Fruit fly (Drosophila melanogaster) whole organism, embryonic: ENCODE measurements around the gene Sec8.
A peak's percentile ranks its signal among the peaks of the same experiment; 100 is the strongest.

Source experiments
- Antp ChIP-seq: fragments of 200-800 bp; sonication (Bioruptor generic); optimal IDR thresholded peaks from 3 replicates; lab custom pipeline; 2016; ENCODE audit warnings: missing biosample characterization, missing genetic modification characterization
- Blimp-1 ChIP-seq: fragments of 200-800 bp; sonication (Bioruptor generic); optimal IDR thresholded peaks from 3 replicates; lab custom pipeline; 2018; ENCODE audit warnings: missing biosample characterization, missing genetic modification characterization, mild to moderate bottlenecking, moderate library complexity, missing genetic modification reagents
- CG10267 ChIP-seq: fragments of 200-800 bp; sonication (Bioruptor generic); optimal IDR thresholded peaks from 2 replicates; lab custom pipeline; 2018; ENCODE audit warnings: missing biosample characterization, mild to moderate bottlenecking, missing genetic modification characterization, moderate library complexity
- CG11695 ChIP-seq: fragments of 200-800 bp; sonication (Bioruptor generic); IDR thresholded peaks from 3 replicates; pipeline ENCODE4 v1.3.6; 2022; ENCODE audit warnings: missing biosample characterization, missing genetic modification characterization
- CG11696 ChIP-seq: fragments of 200-800 bp; sonication (Bioruptor generic); IDR thresholded peaks from 2 replicates; pipeline ENCODE4 v1.3.6; 2022; ENCODE audit warnings: missing biosample characterization, missing genetic modification characterization
- CG12659 ChIP-seq: fragments of 200-800 bp; sonication (Bioruptor generic); optimal IDR thresholded peaks from 3 replicates; lab custom pipeline; 2017; ENCODE audit warnings: mild to moderate bottlenecking, missing biosample characterization, missing genetic modification reagents, missing genetic modification characterization
- CG13624 ChIP-seq: fragments of 200-800 bp; sonication (Bioruptor generic); optimal IDR thresholded peaks from 2 replicates; lab custom pipeline; 2016; ENCODE audit warnings: missing biosample characterization, missing genetic modification characterization
- CG17186 ChIP-seq: fragments of 200-800 bp; sonication (Bioruptor generic); optimal IDR thresholded peaks from 3 replicates; lab custom pipeline; 2017; ENCODE audit warnings: missing biosample characterization, missing genetic modification reagents, missing genetic modification characterization
- CG17802 ChIP-seq: fragments of 200-800 bp; sonication (Bioruptor generic); optimal IDR thresholded peaks from 2 replicates; lab custom pipeline; 2018; ENCODE audit warnings: missing biosample characterization, mild to moderate bottlenecking, missing genetic modification characterization, moderate library complexity
- CG2678 ChIP-seq: fragments of 200-800 bp; sonication (Bioruptor generic); optimal IDR thresholded peaks from 3 replicates; lab custom pipeline; 2019; ENCODE audit warnings: missing biosample characterization, mild to moderate bottlenecking, missing genetic modification characterization, moderate library complexity
- CG2712 ChIP-seq: fragments of 200-800 bp; optimal IDR thresholded peaks from 3 replicates; lab custom pipeline; 2019; ENCODE audit warnings: missing biosample characterization, mild to moderate bottlenecking, missing genetic modification characterization, moderate library complexity
- CG30020 ChIP-seq: fragments of 200-800 bp; optimal IDR thresholded peaks from 2 replicates; lab custom pipeline; 2019; ENCODE audit warnings: missing biosample characterization, mild to moderate bottlenecking, missing genetic modification characterization, moderate library complexity
- CG3281 ChIP-seq: fragments of 200-800 bp; sonication (Bioruptor generic); optimal IDR thresholded peaks from 3 replicates; lab custom pipeline; 2017; ENCODE audit warnings: missing biosample characterization, mild to moderate bottlenecking, missing genetic modification characterization
- CG3838 ChIP-seq: fragments of 200-800 bp; sonication (Bioruptor generic); optimal IDR thresholded peaks from 3 replicates; lab custom pipeline; 2016; ENCODE audit warnings: missing biosample characterization, missing genetic modification characterization
- CG3995 ChIP-seq: fragments of 200-800 bp; sonication (Bioruptor generic); optimal IDR thresholded peaks from 3 replicates; lab custom pipeline; 2016; ENCODE audit warnings: missing biosample characterization, missing genetic modification characterization
- CG42726 ChIP-seq: fragments of 200-800 bp; sonication (Bioruptor generic); IDR thresholded peaks from 2 replicates; pipeline ENCODE4 v1.3.6; 2022; ENCODE audit warnings: missing biosample characterization, missing genetic modification characterization; ENCODE audit not compliant: partially characterized antibody
- CG4328 ChIP-seq: fragments of 200-800 bp; sonication (Bioruptor generic); optimal IDR thresholded peaks from 3 replicates; lab custom pipeline; 2017; ENCODE audit warnings: missing biosample characterization, missing genetic modification reagents, missing genetic modification characterization
- CG6683 ChIP-seq: fragments of 200-800 bp; sonication (Bioruptor generic); optimal IDR thresholded peaks from 2 replicates; lab custom pipeline; 2017; ENCODE audit warnings: missing biosample characterization, mild to moderate bottlenecking, missing genetic modification characterization, missing genetic modification reagents
- CG7987 ChIP-seq: fragments of 200-800 bp; sonication (Bioruptor generic); optimal IDR thresholded peaks from 2 replicates; lab custom pipeline; 2018; ENCODE audit warnings: missing biosample characterization, mild to moderate bottlenecking, missing genetic modification characterization, moderate library complexity
- CG9797 ChIP-seq: fragments of 200-800 bp; sonication (Bioruptor generic); optimal IDR thresholded peaks from 3 replicates; lab custom pipeline; 2018; ENCODE audit warnings: missing biosample characterization, mild to moderate bottlenecking, missing genetic modification characterization
- CHES-1-like ChIP-seq: fragments of 200-800 bp; sonication (Bioruptor generic); optimal IDR thresholded peaks from 2 replicates; lab custom pipeline; 2016; ENCODE audit warnings: missing biosample characterization, missing genetic modification characterization
- CoRest ChIP-seq: fragments of 200-800 bp; sonication (Bioruptor generic); optimal IDR thresholded peaks from 3 replicates; lab custom pipeline; 2018; ENCODE audit warnings: missing biosample characterization, mild to moderate bottlenecking, missing genetic modification characterization, moderate library complexity
- Dref ChIP-seq: fragments of 200-800 bp; sonication (Bioruptor generic); IDR thresholded peaks from 2 replicates; pipeline ENCODE4 v1.3.6; 2022; ENCODE audit warnings: missing biosample characterization, missing genetic modification characterization
- Elba2 ChIP-seq: fragments of 200-800 bp; sonication (Bioruptor generic); optimal IDR thresholded peaks from 3 replicates; lab custom pipeline; 2016; ENCODE audit warnings: missing biosample characterization, missing genetic modification characterization
- Hmx ChIP-seq: fragments of 200-800 bp; sonication (Bioruptor generic); optimal IDR thresholded peaks from 2 replicates; lab custom pipeline; 2016; ENCODE audit warnings: missing biosample characterization, missing genetic modification characterization
- Hr39 ChIP-seq: fragments of >200 bp; optimal IDR thresholded peaks from 2 replicates; lab custom pipeline; 2017
- Hr51 ChIP-seq, 2 experiments: fragments of 200-800 bp; sonication (Bioruptor generic); optimal IDR thresholded peaks; 2 replicates in 1 of 2; 3 replicates in 1 of 2; lab custom pipeline; 2016 to 2018; ENCODE audit warnings: missing biosample characterization in 2 of 2, missing genetic modification characterization in 2 of 2, mild to moderate bottlenecking in 1 of 2, moderate library complexity in 1 of 2
- ab ChIP-seq: fragments of 200-800 bp; sonication (Bioruptor generic); optimal IDR thresholded peaks from 2 replicates; lab custom pipeline; 2016; ENCODE audit warnings: missing biosample characterization, missing genetic modification characterization
- al ChIP-seq: fragments of 200-800 bp; sonication (Bioruptor generic); IDR thresholded peaks from 2 replicates; pipeline ENCODE4 v1.3.6; 2022; ENCODE audit warnings: missing biosample characterization, missing genetic modification characterization
- aop ChIP-seq: fragments of 200-800 bp; sonication (Bioruptor generic); IDR thresholded peaks from 2 replicates; pipeline ENCODE4 v1.3.6; 2022; ENCODE audit warnings: missing biosample characterization, missing genetic modification characterization
- bbx ChIP-seq: fragments of 200-800 bp; sonication (Bioruptor generic); IDR thresholded peaks from 2 replicates; pipeline ENCODE4 v1.3.6; 2022; ENCODE audit warnings: missing biosample characterization, missing genetic modification characterization; ENCODE audit not compliant: partially characterized antibody
- chinmo ChIP-seq: fragments of 200-800 bp; sonication (Bioruptor generic); IDR thresholded peaks from 4 replicates; pipeline ENCODE4 v1.3.6; 2022; ENCODE audit warnings: missing biosample characterization, missing genetic modification characterization; ENCODE audit not compliant: partially characterized antibody
- crc ChIP-seq: fragments of 200-800 bp; sonication (Bioruptor generic); optimal IDR thresholded peaks from 2 replicates; lab custom pipeline; 2016; ENCODE audit warnings: missing biosample characterization, missing genetic modification characterization
- gsb-n ChIP-seq: fragments of 200-800 bp; sonication (Bioruptor generic); optimal IDR thresholded peaks from 3 replicates; lab custom pipeline; 2018; ENCODE audit warnings: missing biosample characterization, mild to moderate bottlenecking, missing genetic modification characterization
- gt ChIP-seq: fragments of 200-800 bp; sonication (Bioruptor generic); IDR thresholded peaks from 2 replicates; pipeline ENCODE4 v1.3.6; 2022; ENCODE audit warnings: missing biosample characterization, missing genetic modification characterization
- insv ChIP-seq, 2 experiments: fragments of 200-800 bp; sonication (Bioruptor generic); optimal IDR thresholded peaks; 3 replicates each; lab custom pipeline; 2016 to 2018; ENCODE audit warnings: missing biosample characterization in 2 of 2, missing genetic modification characterization in 2 of 2
- knrl ChIP-seq: fragments of 200-800 bp; sonication (Bioruptor generic); IDR thresholded peaks from 3 replicates; pipeline ENCODE4 v1.3.6; 2022; ENCODE audit warnings: missing biosample characterization, missing genetic modification characterization; ENCODE audit not compliant: partially characterized antibody
- nom ChIP-seq: fragments of 200-800 bp; sonication (Bioruptor generic); optimal IDR thresholded peaks from 2 replicates; lab custom pipeline; 2017; ENCODE audit warnings: missing biosample characterization, missing genetic modification characterization, mild to moderate bottlenecking, moderate library complexity, missing genetic modification reagents
- onecut ChIP-seq: fragments of 200-800 bp; sonication (Bioruptor generic); IDR thresholded peaks from 2 replicates; pipeline ENCODE4 v1.3.6; 2022; ENCODE audit warnings: missing biosample characterization, missing genetic modification characterization
- phol ChIP-seq: fragments of 200-800 bp; sonication (Bioruptor generic); optimal IDR thresholded peaks from 3 replicates; lab custom pipeline; 2018; ENCODE audit warnings: missing biosample characterization, mild to moderate bottlenecking, missing genetic modification characterization, moderate library complexity
- pzg ChIP-seq: fragments of 200-800 bp; sonication (Bioruptor generic); optimal IDR thresholded peaks from 3 replicates; lab custom pipeline; 2018; ENCODE audit warnings: missing biosample characterization, mild to moderate bottlenecking, missing genetic modification characterization, moderate library complexity
- ro ChIP-seq: fragments of 200-800 bp; sonication (Bioruptor generic); IDR thresholded peaks from 2 replicates; pipeline ENCODE4 v1.3.6; 2022; ENCODE audit warnings: missing biosample characterization, missing genetic modification characterization
- schlank ChIP-seq: fragments of 200-800 bp; sonication (Bioruptor generic); optimal IDR thresholded peaks from 2 replicates; lab custom pipeline; 2018; ENCODE audit warnings: missing biosample characterization, mild to moderate bottlenecking, missing genetic modification characterization
- so ChIP-seq: fragments of 200-800 bp; sonication (Bioruptor generic); IDR thresholded peaks from 3 replicates; pipeline ENCODE4 v1.3.6; 2022; ENCODE audit warnings: missing biosample characterization, missing genetic modification characterization
- sob ChIP-seq: fragments of 200-800 bp; sonication (Bioruptor generic); IDR thresholded peaks from 2 replicates; pipeline ENCODE4 v1.3.6; 2022; ENCODE audit warnings: missing biosample characterization, missing genetic modification characterization
- sr ChIP-seq: fragments of 200-800 bp; sonication (Bioruptor generic); IDR thresholded peaks from 3 replicates; pipeline ENCODE4 v1.3.6; 2022; ENCODE audit warnings: missing biosample characterization, missing genetic modification characterization
- stwl ChIP-seq: fragments of 200-800 bp; sonication (Bioruptor generic); optimal IDR thresholded peaks from 3 replicates; lab custom pipeline; 2018; ENCODE audit warnings: missing biosample characterization, mild to moderate bottlenecking, missing genetic modification characterization, moderate library complexity
- tap ChIP-seq: fragments of 200-800 bp; optimal IDR thresholded peaks from 3 replicates; lab custom pipeline; 2019; ENCODE audit warnings: missing biosample characterization, mild to moderate bottlenecking, missing genetic modification characterization, moderate library complexity
- tin ChIP-seq: fragments of 200-800 bp; sonication (Bioruptor generic); optimal IDR thresholded peaks from 3 replicates; lab custom pipeline; 2016; ENCODE audit warnings: missing biosample characterization, missing genetic modification characterization

The Sec8 gene

DNA sequence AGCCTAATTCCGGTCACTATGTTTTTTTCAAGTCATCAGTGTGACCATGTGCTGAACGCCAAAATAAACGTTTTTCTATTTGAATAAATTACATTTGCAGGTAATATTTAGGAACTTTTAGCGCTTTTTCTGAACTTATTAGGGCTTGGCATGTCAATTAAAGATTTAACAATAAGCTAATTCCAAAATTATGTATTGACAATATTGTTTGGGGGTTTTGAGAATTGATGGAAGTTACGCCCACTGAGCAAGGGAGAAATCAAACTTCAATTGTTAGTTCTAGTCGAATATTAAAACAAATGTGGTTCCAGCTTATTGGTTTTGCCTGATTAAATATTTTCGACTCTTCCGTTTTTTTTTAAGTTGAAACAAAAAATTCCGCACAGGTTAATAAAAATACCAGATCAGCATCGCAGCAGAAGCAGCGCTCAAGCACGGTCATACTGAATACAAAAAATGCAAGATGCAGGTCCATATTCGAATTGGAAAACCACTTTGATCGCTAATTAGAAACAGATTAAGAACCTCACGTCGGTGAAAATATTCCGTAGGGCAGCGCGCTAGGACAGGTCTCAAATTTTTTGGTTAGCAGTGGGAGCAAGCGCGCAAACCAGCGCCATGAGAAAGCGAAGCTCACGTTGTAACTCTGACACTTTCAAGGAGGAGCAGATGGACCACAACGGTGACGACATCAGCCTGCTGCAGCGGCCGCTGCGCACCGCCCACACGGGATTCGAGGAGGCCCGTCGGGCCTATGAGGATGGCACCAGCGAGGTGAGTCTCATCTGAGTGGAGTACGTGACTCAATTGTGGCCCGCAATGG is 35.7 kb upstream of the Sec8 start, which contains the start of the genes PSMG1 and CG10979 (continued):
- TF ChIP-seq Dref (GFP tag; lab: Robert Waterston, UW) (no peak), gsb-n (tag; lab: Kevin White, UChicago) (no peak), CG30020 (tag; lab: Kevin White, UChicago) (peak; percentile 10), gt (GFP tag; lab: Robert Waterston, UW) (no peak), pzg (GFP tag; lab: Kevin White, UChicago) (peak; percentile 37), ro (GFP tag; lab: Robert Waterston, UW) (no peak), CoRest (tag; lab: Kevin White, UChicago) (peak; percentile 31), phol (tag; lab: Kevin White, UChicago) (peak; percentile 42), CG2712 (tag; lab: Kevin White, UChicago) (peak; percentile 11), CG9797 (GFP tag; lab: Kevin White, UChicago) (peak; percentile 81), CG12659 (peak; percentile 57), sr (no peak), sob (GFP tag; lab: Robert Waterston, UW) (no peak), CHES-1-like (GFP tag; lab: Kevin White, UChicago) (no peak), Hmx (GFP tag; lab: Kevin White, UChicago) (no peak), CG42726 (GFP tag; lab: Robert Waterston, UW) (no peak), schlank (tag; lab: Kevin White, UChicago) (no peak), so (GFP tag; lab: Robert Waterston, UW) (no peak), CG17186 (GFP tag; lab: Kevin White, UChicago) (no peak), onecut (GFP tag; lab: Robert Waterston, UW) (no peak), Antp (GFP tag; lab: Kevin White, UChicago) (no peak), CG2678 (tag; lab: Kevin White, UChicago) (no peak), CG11696 (no peak), al (GFP tag; lab: Robert Waterston, UW) (no peak), tap (tag; lab: Kevin White, UChicago) (no peak), bbx (GFP tag; lab: Robert Waterston, UW) (no peak), CG3838 (GFP tag; lab: Kevin White, UChicago) (no peak), chinmo (0 out of 4 replicates have a peak, but pooled peaks have one; percentile 50), aop (GFP tag; lab: Robert Waterston, UW) (no peak), tin (no peak), Hr39 (lab: Kevin White, UChicago) (no peak), CG7987 (GFP tag; lab: Kevin White, UChicago) (no peak), crc (GFP tag; lab: Kevin White, UChicago) (no peak), CG3281 (GFP tag; lab: Kevin White, UChicago) (no peak), CG6683 (no peak), knrl (no peak), CG3995 (peak; percentile 8), CG13624 (no peak), Hr51 (GFP tag; optimal IDR thresholded peaks at IDR 0.05; lab: Kevin White, UChicago) (no peak), CG11695 (GFP tag; lab: Robert Waterston, UW) (no peak), nom (GFP tag; lab: Kevin White, UChicago) (no peak), Elba2 (GFP tag; lab: Kevin White, UChicago) (peak; percentile 79), ab (no peak), CG10267 (peak; percentile 57), CG17802 (no peak), Blimp-1 (GFP tag; lab: Kevin White, UChicago) (no peak), stwl (tag; lab: Kevin White, UChicago) (peak; percentile 19), CG4328 (GFP tag; lab: Kevin White, UChicago) (no peak), insv (GFP tag; optimal IDR thresholded peaks at IDR 0.05; lab: Kevin White, UChicago) (peak; percentile 70 to 96)
